Worm (Caenorhabditis elegans) whole organism, L1 larva: ENCODE measurements around the gene C49G7.13.

Experiments used
- ama-1 ChIP-seq: fragments of 150-350 bp; optimal IDR thresholded peaks from 2 replicates; lab custom pipeline; 2014
- ceh-90 ChIP-seq: sonication (generic microtip); optimal IDR thresholded peaks from 2 replicates; lab custom pipeline; 2016; ENCODE audit warnings: missing genetic modification characterization, missing compliant biosample characterization
- grh-1 ChIP-seq: fragments of 200-800 bp; sonication (Bioruptor generic); IDR thresholded peaks from 2 replicates; pipeline ENCODE4 v1.3.6; 2022; ENCODE audit warnings: missing genetic modification reagents, missing genetic modification characterization, missing compliant biosample characterization
- nhr-20 ChIP-seq: sonication (generic microtip); optimal IDR thresholded peaks from 2 replicates; lab custom pipeline; 2016; ENCODE audit warnings: mild to moderate bottlenecking, missing genetic modification characterization, missing compliant biosample characterization
- nhr-47 ChIP-seq: sonication (generic microtip); optimal IDR thresholded peaks from 2 replicates; lab custom pipeline; 2016; ENCODE audit warnings: mild to moderate bottlenecking, missing genetic modification characterization, moderate library complexity, missing compliant biosample characterization
- nhr-77 ChIP-seq: fragments of 150-350 bp; optimal IDR thresholded peaks from 2 replicates; lab custom pipeline; 2014; ENCODE audit warnings: missing biosample characterization, missing genetic modification characterization
- snu-23 ChIP-seq: sonication (generic microtip); optimal IDR thresholded peaks from 2 replicates; lab custom pipeline; 2016; ENCODE audit warnings: missing genetic modification characterization, missing compliant biosample characterization
- sup-37 ChIP-seq: fragments of 200-800 bp; sonication (Bioruptor generic); optimal IDR thresholded peaks from 2 replicates; lab custom pipeline; 2018; ENCODE audit warnings: mild to moderate bottlenecking, missing genetic modification characterization, missing compliant biosample characterization
- swsn-7 ChIP-seq: sonication (generic microtip); optimal IDR thresholded peaks from 2 replicates; lab custom pipeline; 2016; ENCODE audit warnings: missing genetic modification characterization, missing compliant biosample characterization
- xbp-1 ChIP-seq: sonication (generic microtip); optimal IDR thresholded peaks from 2 replicates; lab custom pipeline; 2016; ENCODE audit warnings: missing genetic modification characterization, missing compliant biosample characterization

The C49G7.13 gene

ce11 chrV:4082952-4083351, 47.0 kb downstream of the C49G7.13 start, which contains the start of gene F38H12.5:
F38H12.5 (minus strand) TSS chrV:4083052.
- TF ChIP-seq nhr-47 (no peak), grh-1 (no peak), xbp-1 (tag; lab: Kevin White, UChicago) (no peak), snu-23 (GFP tag; lab: Kevin White, UChicago) (no peak), sup-37 (GFP tag; lab: Kevin White, UChicago) (no peak), swsn-7 (no peak), nhr-77 (tag; lab: Kevin White, UChicago) (no peak), ceh-90 (no peak), nhr-20 (tag; lab: Kevin White, UChicago) (no peak), ama-1 (lab: Kevin White, UChicago) (no peak)
- TF ChIP-seq, all 84 proteins: peak for 0
